Fruit fly (Drosophila melanogaster): ENCODE measurements around the gene CG33679.

Gene CG33679

dm6 chr2L:15035366-15035765, 22.7 kb upstream of the CG33679 start, which contains the start of gene yellow-c:
TSS of gene yellow-c (plus strand) at chr2L:15035394.
- TF ChIP-seq gl (tag; optimal IDR thresholded peaks at IDR 0.05): no peak
- TF ChIP-seq CG9948 (tag; optimal IDR thresholded peaks at IDR 0.05): no peak
- no peak for TF ChIP-seq CG4496 (GFP tag; IDR thresholded peaks at IDR 0.05)
- TF ChIP-seq CG32121 (GFP tag; IDR thresholded peaks at IDR 0.05): no peak; the same call in 1 of the 2 replicates
- TF ChIP-seq Snoo (tag; optimal IDR thresholded peaks at IDR 0.05): no peak
- no peak for TF ChIP-seq CG10348 (GFP tag; IDR thresholded peaks at IDR 0.05)
- TF ChIP-seq EcR (GFP tag; optimal IDR thresholded peaks at IDR 0.05): no peak
- no peak for TF ChIP-seq D1 (tag; optimal IDR thresholded peaks at IDR 0.05)
- TF ChIP-seq Ets98B (GFP tag; IDR thresholded peaks at IDR 0.05): no peak
- TF ChIP-seq Pif1B (GFP tag; optimal IDR thresholded peaks at IDR 0.05): no peak
- no peak for TF ChIP-seq CG8301 (tag; optimal IDR thresholded peaks at IDR 0.05)
- TF ChIP-seq CG13204 (GFP tag; optimal IDR thresholded peaks at IDR 0.05): no peak
- TF ChIP-seq CG14655 (GFP tag; optimal IDR thresholded peaks at IDR 0.05): no peak
- TF ChIP-seq rn (GFP tag; IDR thresholded peaks at IDR 0.05): no peak
- TF ChIP-seq CG17806 (tag; optimal IDR thresholded peaks at IDR 0.05): no peak
- no peak for TF ChIP-seq CG34367 (tag; optimal IDR thresholded peaks at IDR 0.05)
- TF ChIP-seq Pif1A (GFP tag; optimal IDR thresholded peaks at IDR 0.05): no peak
- no peak for TF ChIP-seq CG8159 (tag; optimal IDR thresholded peaks at IDR 0.05)
- no peak for TF ChIP-seq CG12605 (GFP tag; IDR thresholded peaks at IDR 0.05)
- no peak for TF ChIP-seq fd96Ca (GFP tag; IDR thresholded peaks at IDR 0.05)

- TF ChIP-seq CG12605 (GFP tag; IDR thresholded peaks at IDR 0.05): no peak
- no peak for TF ChIP-seq CG34367 (tag; optimal IDR thresholded peaks at IDR 0.05)
- TF ChIP-seq EcR (GFP tag; optimal IDR thresholded peaks at IDR 0.05): peak; percentile 67
These were observed 19.5 kb upstream of the CG33679 start, which contains the start of gene CIAPIN1 for dm6 chr2L:15038339-15039308. TSS of gene CIAPIN1 (minus strand) at chr2L:15038861.

- TF ChIP-seq CG4496 (GFP tag; IDR thresholded peaks at IDR 0.05) (peak; percentile 42; the same call in 1 of the 3 replicates), CG8301 (tag; optimal IDR thresholded peaks at IDR 0.05) (no peak)
These were observed 18.8 kb upstream of the CG33679 start for dm6 chr2L:15039309-15039772.

- TF ChIP-seq CG10348 (GFP tag; IDR thresholded peaks at IDR 0.05): no peak
- no peak for TF ChIP-seq rn (GFP tag; IDR thresholded peaks at IDR 0.05)
- no peak for TF ChIP-seq CG15710 (tag; optimal IDR thresholded peaks at IDR 0.05)
These were observed 14.4 kb upstream of the CG33679 start for dm6 chr2L:15043718-15044117.

dm6 chr2L:15052805-15053388, 5.2 kb upstream of the CG33679 start:
- TF ChIP-seq CG4496 (GFP tag; IDR thresholded peaks at IDR 0.05) (0 out of 3 replicates have a peak, but pooled peaks have one; percentile 22), EcR (GFP tag; optimal IDR thresholded peaks at IDR 0.05) (no peak)

dm6 chr2L:15055105-15055504, 3.0 kb upstream of the CG33679 start:
- TF ChIP-seq CG34367 (tag; optimal IDR thresholded peaks at IDR 0.05): no peak
- TF ChIP-seq CG12605 (GFP tag; IDR thresholded peaks at IDR 0.05): no peak
- TF ChIP-seq CG32121 (GFP tag; IDR thresholded peaks at IDR 0.05): no peak
- TF ChIP-seq CG10348 (GFP tag; IDR thresholded peaks at IDR 0.05): no peak
- TF ChIP-seq CG14655 (GFP tag; optimal IDR thresholded peaks at IDR 0.05): no peak
- TF ChIP-seq fd96Ca (GFP tag; IDR thresholded peaks at IDR 0.05): no peak
- TF ChIP-seq D1 (tag; optimal IDR thresholded peaks at IDR 0.05): no peak
- TF ChIP-seq rn (GFP tag; IDR thresholded peaks at IDR 0.05): no peak

dm6 chr2L:15056359-15057220, 1.5 kb upstream of the CG33679 start:
- TF ChIP-seq CG8301 (tag; optimal IDR thresholded peaks at IDR 0.05) (peak; percentile 89), Ets98B (GFP tag; IDR thresholded peaks at IDR 0.05) (peak; percentile 72), fd96Ca (GFP tag; IDR thresholded peaks at IDR 0.05) (no peak), D1 (tag; optimal IDR thresholded peaks at IDR 0.05) (peak; percentile 80), CG12605 (GFP tag; IDR thresholded peaks at IDR 0.05) (peak; percentile 82), CG9948 (tag; optimal IDR thresholded peaks at IDR 0.05) (peak; percentile 87), CG32121 (GFP tag; IDR thresholded peaks at IDR 0.05) (peak; percentile 83; the same call in 1 of the 2 replicates), CG17806 (tag; optimal IDR thresholded peaks at IDR 0.05) (peak; percentile 84), Pif1A (GFP tag; optimal IDR thresholded peaks at IDR 0.05) (peak; percentile 72), CG34367 (tag; optimal IDR thresholded peaks at IDR 0.05) (peak; percentile 60), CG14655 (GFP tag; optimal IDR thresholded peaks at IDR 0.05) (peak; percentile 92), rn (GFP tag; IDR thresholded peaks at IDR 0.05) (peak; percentile 54; the same call in 1 of the 2 replicates), Snoo (tag; optimal IDR thresholded peaks at IDR 0.05) (peak; percentile 87), CG10348 (GFP tag; IDR thresholded peaks at IDR 0.05) (peak; percentile 17; the same call in 1 of the 2 replicates), CG4496 (GFP tag; IDR thresholded peaks at IDR 0.05) (peak; percentile 88), Pif1B (GFP tag; optimal IDR thresholded peaks at IDR 0.05) (peak; percentile 89), gl (tag; optimal IDR thresholded peaks at IDR 0.05) (peak; percentile 68), CG15710 (tag; optimal IDR thresholded peaks at IDR 0.05) (peak; percentile 82), CG8159 (tag; optimal IDR thresholded peaks at IDR 0.05) (peak; percentile 93), CG13204 (GFP tag; optimal IDR thresholded peaks at IDR 0.05) (peak; percentile 88), EcR (GFP tag; optimal IDR thresholded peaks at IDR 0.05) (no peak)
